Fruit fly (Drosophila melanogaster): Measurements from ENCODE around the gene chico.

Gene chico

DNA sequence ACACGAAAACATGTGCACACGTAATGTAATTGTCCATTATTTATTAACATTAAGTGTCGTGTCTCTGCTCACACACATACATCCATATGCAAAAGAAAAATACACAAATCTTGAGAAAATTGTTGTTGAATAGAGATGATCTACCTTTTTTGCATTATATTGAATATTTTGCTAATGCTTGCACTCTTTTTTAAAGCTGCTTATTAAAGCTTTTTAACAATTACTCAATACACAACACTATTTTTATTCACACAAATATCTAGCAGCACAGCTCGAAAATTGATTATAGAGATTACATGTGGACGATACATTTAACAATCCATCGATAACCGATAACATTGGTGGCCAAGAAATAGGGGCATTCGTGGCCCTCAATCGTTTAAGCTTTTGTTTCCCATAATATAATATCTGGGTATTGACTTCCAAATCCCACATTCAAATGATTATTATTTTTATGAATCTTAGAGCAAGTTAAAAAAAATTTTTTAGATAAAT lies 45.2 kb upstream of the chico start, which contains the start of gene Ufd4 (continued):
- TF ChIP-seq CG5953 (GFP tag; IDR thresholded peaks at IDR 0.05), result no peak
- no peak for TF ChIP-seq Optix (GFP tag; IDR thresholded peaks at IDR 0.05)
- TF ChIP-seq CG43689 (GFP tag; IDR thresholded peaks at IDR 0.05), result no peak
- TF ChIP-seq rib (GFP tag; IDR thresholded peaks at IDR 0.05), result peak; percentile 25; the same call in 1 of the 2 replicates
- no peak for TF ChIP-seq Kr (GFP tag; optimal IDR thresholded peaks at IDR 0.05)
- TF ChIP-seq fru (optimal IDR thresholded peaks at IDR 0.05), result no peak
- 0 out of 3 replicates have a peak, but pooled peaks have one; percentile 7 for TF ChIP-seq CG2199 (GFP tag; IDR thresholded peaks at IDR 0.05)
- no peak for TF ChIP-seq CG10321 (GFP tag; IDR thresholded peaks at IDR 0.05)
- TF ChIP-seq CG10654 (GFP tag; optimal IDR thresholded peaks at IDR 0.05), result peak; percentile 27
- TF ChIP-seq jumu (GFP tag; optimal IDR thresholded peaks at IDR 0.05), result peak; percentile 36
- TF ChIP-seq CG1792 (GFP tag; optimal IDR thresholded peaks at IDR 0.05), result peak; percentile 20
- TF ChIP-seq CG9932 (GFP tag; IDR thresholded peaks at IDR 0.05), result no peak
- TF ChIP-seq run (tag; optimal IDR thresholded peaks at IDR 0.05), result peak; percentile 1
- no peak for TF ChIP-seq tio (GFP tag; optimal IDR thresholded peaks at IDR 0.05)
- peak; percentile 84 for TF ChIP-seq cg (GFP tag; optimal IDR thresholded peaks at IDR 0.05)
- no peak for TF ChIP-seq CG15514 (GFP tag; optimal IDR thresholded peaks at IDR 0.05)
- no peak for TF ChIP-seq br (optimal IDR thresholded peaks at IDR 0.05)
- TF ChIP-seq Drgx (GFP tag; IDR thresholded peaks at IDR 0.05), result no peak
- TF ChIP-seq CG34376 (GFP tag; optimal IDR thresholded peaks at IDR 0.05), result peak; percentile 38
- no peak for TF ChIP-seq bowl (GFP tag; IDR thresholded peaks at IDR 0.05)
- no peak for TF ChIP-seq CG6813 (GFP tag; optimal IDR thresholded peaks at IDR 0.05)
- TF ChIP-seq CG10147 (GFP tag; optimal IDR thresholded peaks at IDR 0.05), result no peak
- TF ChIP-seq Hmr (GFP tag; optimal IDR thresholded peaks at IDR 0.05), result no peak
- TF ChIP-seq eyg (GFP tag; optimal IDR thresholded peaks at IDR 0.05), result peak; percentile 23
- no peak for TF ChIP-seq CG10209 (GFP tag; optimal IDR thresholded peaks at IDR 0.05)
- no peak for TF ChIP-seq twi (tag; optimal IDR thresholded peaks at IDR 0.05)
- no peak for TF ChIP-seq CG17612 (GFP tag; IDR thresholded peaks at IDR 0.05)
- TF ChIP-seq CG7745 (tag; optimal IDR thresholded peaks at IDR 0.05), result peak; percentile 7
- peak; percentile 79 for TF ChIP-seq CG12659 (GFP tag; optimal IDR thresholded peaks at IDR 0.05)
- no peak for TF ChIP-seq slou (GFP tag; optimal IDR thresholded peaks at IDR 0.05)
- peak; percentile 64 for TF ChIP-seq Bteb2 (GFP tag; optimal IDR thresholded peaks at IDR 0.05)
- TF ChIP-seq oc (tag; optimal IDR thresholded peaks at IDR 0.05), result no peak
- TF ChIP-seq CG3163 (GFP tag; optimal IDR thresholded peaks at IDR 0.05), result peak; percentile 34
- no peak for TF ChIP-seq Ets65A (GFP tag)
- TF ChIP-seq CG11696 (GFP tag; IDR thresholded peaks at IDR 0.05), result peak; percentile 40; the same call in 1 of the 2 replicates
- peak; percentile 93 for TF ChIP-seq sens (GFP tag)
- TF ChIP-seq jigr1 (GFP tag; IDR thresholded peaks at IDR 0.05), result no peak
- TF ChIP-seq CG31388 (GFP tag; optimal IDR thresholded peaks at IDR 0.05), result peak; percentile 11
- TF ChIP-seq row (GFP tag; IDR thresholded peaks at IDR 0.05), result peak; percentile 81
- no peak for TF ChIP-seq CG18262 (tag; optimal IDR thresholded peaks at IDR 0.05)
- peak; percentile 34 for TF ChIP-seq CG13775 (GFP tag; optimal IDR thresholded peaks at IDR 0.05)
- no peak for TF ChIP-seq CG17186 (GFP tag; optimal IDR thresholded peaks at IDR 0.05)
- no peak for TF ChIP-seq Usf (GFP tag; optimal IDR thresholded peaks at IDR 0.05)
- peak; percentile 23 for TF ChIP-seq CG7786 (GFP tag; optimal IDR thresholded peaks at IDR 0.05)
- TF ChIP-seq salm (tag; optimal IDR thresholded peaks at IDR 0.05), result no peak
- no peak; the same call in 1 of the 2 replicates for TF ChIP-seq slbo (GFP tag; IDR thresholded peaks at IDR 0.05)
- no peak for TF ChIP-seq Hr78 (GFP tag; optimal IDR thresholded peaks at IDR 0.05)
- TF ChIP-seq CG11085 (GFP tag; IDR thresholded peaks at IDR 0.05), result no peak
- TF ChIP-seq B-H2 (GFP tag; optimal IDR thresholded peaks at IDR 0.05), result peak; percentile 48
- no peak for TF ChIP-seq sna (GFP tag; IDR thresholded peaks at IDR 0.05; ENCODE audit: partially characterized antibody)
- TF ChIP-seq Jarid2 (GFP tag; optimal IDR thresholded peaks at IDR 0.05), result no peak
- TF ChIP-seq CG8478 (optimal IDR thresholded peaks at IDR 0.05), result no peak
